Fruit fly (Drosophila melanogaster): ENCODE data around the gene TfIIA-S-2.

The TfIIA-S-2 gene

DNA sequence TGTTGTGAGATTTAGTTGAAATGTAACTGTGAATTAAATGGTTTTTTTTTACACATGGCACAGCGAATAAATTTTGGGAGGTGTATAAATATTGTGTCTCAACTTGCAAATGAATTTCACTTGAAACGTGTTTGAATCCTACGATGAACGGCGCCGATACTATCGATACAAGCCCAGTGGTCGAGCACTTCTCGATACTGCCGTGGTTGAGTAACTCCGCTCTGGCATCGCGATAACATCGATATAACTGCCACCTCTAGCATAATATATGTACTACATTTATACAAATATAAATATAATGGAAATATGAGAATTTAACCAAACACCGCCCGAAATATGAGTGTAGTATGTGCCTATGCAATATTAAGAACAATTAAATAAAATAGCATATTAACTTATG, 21.6 kb upstream of the TfIIA-S-2 start (continued):
- no peak for TF ChIP-seq fd96Cb (tag; optimal IDR thresholded peaks at IDR 0.05)
- TF ChIP-seq grn (GFP tag; optimal IDR thresholded peaks at IDR 0.05), result peak; percentile 76
- TF ChIP-seq br (optimal IDR thresholded peaks at IDR 0.05), result no peak
- no peak for TF ChIP-seq CG2712 (tag; optimal IDR thresholded peaks at IDR 0.05)
- peak; percentile 62 for TF ChIP-seq vvl (GFP tag; IDR thresholded peaks at IDR 0.05)
- TF ChIP-seq CG18619 (GFP tag; optimal IDR thresholded peaks at IDR 0.05), result no peak
- TF ChIP-seq CG7963 (GFP tag; IDR thresholded peaks at IDR 0.05; ENCODE audit: partially characterized antibody), result peak; percentile 99
- peak; percentile 16 for TF ChIP-seq CG11504 (tag; optimal IDR thresholded peaks at IDR 0.05)
- no peak for TF ChIP-seq CG1233 (GFP tag; optimal IDR thresholded peaks at IDR 0.05)
- TF ChIP-seq CG14014 (GFP tag; IDR thresholded peaks at IDR 0.05), result 0 out of 2 replicates have a peak, but pooled peaks have one; percentile 12
- peak; percentile 9 for TF ChIP-seq grau (tag; optimal IDR thresholded peaks at IDR 0.05)
- TF ChIP-seq Taf1 (GFP tag; IDR thresholded peaks at IDR 0.05), result peak; percentile 21; the same call in 1 of the 2 replicates
- TF ChIP-seq CG10267 (tag; optimal IDR thresholded peaks at IDR 0.05), result peak; percentile 29
- no peak for TF ChIP-seq tap (tag; optimal IDR thresholded peaks at IDR 0.05)
- peak; percentile 44 for TF ChIP-seq CG17186 (GFP tag; optimal IDR thresholded peaks at IDR 0.05)
- peak; percentile 96 for TF ChIP-seq Sry-δ (GFP tag; optimal IDR thresholded peaks at IDR 0.05)
- no peak for TF ChIP-seq CG11695 (GFP tag; IDR thresholded peaks at IDR 0.05)
- TF ChIP-seq Med (GFP tag), result peak; percentile 90
- TF ChIP-seq Blimp-1 (GFP tag; optimal IDR thresholded peaks at IDR 0.05), result no peak
- TF ChIP-seq jumu (GFP tag; optimal IDR thresholded peaks at IDR 0.05), result peak; percentile 7
- no peak for TF ChIP-seq fru (optimal IDR thresholded peaks at IDR 0.05)
- peak; percentile 92 for TF ChIP-seq Doc3 (GFP tag; IDR thresholded peaks at IDR 0.05; ENCODE audit: partially characterized antibody)
- no peak for TF ChIP-seq CG7745 (tag; optimal IDR thresholded peaks at IDR 0.05)
- no peak for TF ChIP-seq Hr3 (GFP tag; optimal IDR thresholded peaks at IDR 0.05)
- no peak for TF ChIP-seq odd (GFP tag; optimal IDR thresholded peaks at IDR 0.05)
- TF ChIP-seq E2f2 (GFP tag; IDR thresholded peaks at IDR 0.05), result peak; percentile 94
- TF ChIP-seq CG16815 (GFP tag; optimal IDR thresholded peaks at IDR 0.05), result no peak
- TF ChIP-seq gro (GFP tag; optimal IDR thresholded peaks at IDR 0.05), result no peak
- TF ChIP-seq fd3F (GFP tag; optimal IDR thresholded peaks at IDR 0.05), result no peak
- peak; percentile 34; the same call in 1 of the 3 replicates for TF ChIP-seq H15 (GFP tag; IDR thresholded peaks at IDR 0.05)
- 0 out of 2 replicates have a peak, but pooled peaks have one; percentile 31 for TF ChIP-seq CG32772 (GFP tag; IDR thresholded peaks at IDR 0.05)
- peak; percentile 76 for TF ChIP-seq CG2116 (GFP tag; optimal IDR thresholded peaks at IDR 0.05)
- TF ChIP-seq CG12659 (GFP tag; optimal IDR thresholded peaks at IDR 0.05), result peak; percentile 30
- no peak for TF ChIP-seq croc (GFP tag; conservative IDR thresholded peaks at IDR 0.05)
- TF ChIP-seq CG9797 (GFP tag; optimal IDR thresholded peaks at IDR 0.05), result peak; percentile 28
- no peak for TF ChIP-seq CG10366 (GFP tag; IDR thresholded peaks at IDR 0.05)
- TF ChIP-seq lbe (GFP tag; optimal IDR thresholded peaks at IDR 0.05), result peak; percentile 13
- no peak for TF ChIP-seq pita (GFP tag; optimal IDR thresholded peaks at IDR 0.05)
- no peak for TF ChIP-seq CG8290 (GFP tag; optimal IDR thresholded peaks at IDR 0.05)
- peak in 1 of 2 experiments; percentile 65 for TF ChIP-seq CG8290 (tag; optimal IDR thresholded peaks at IDR 0.05)
- peak; percentile 44; the same call in 1 of the 2 replicates for TF ChIP-seq sob (GFP tag; IDR thresholded peaks at IDR 0.05)
- TF ChIP-seq gce (GFP tag; IDR thresholded peaks at IDR 0.05), result no peak
- TF ChIP-seq CG7839 (tag; optimal IDR thresholded peaks at IDR 0.05), result no peak
- TF ChIP-seq tgo (GFP tag; IDR thresholded peaks at IDR 0.05), result peak; percentile 19; the same call in 1 of the 3 replicates
- peak; percentile 37; the same call in 1 of the 2 replicates for TF ChIP-seq CG11085 (GFP tag; IDR thresholded peaks at IDR 0.05)
- no peak for TF ChIP-seq C15 (GFP tag; IDR thresholded peaks at IDR 0.05)
- TF ChIP-seq Neu2 (GFP tag; optimal IDR thresholded peaks at IDR 0.05; ENCODE audit: borderline replicate concordance), result no peak
- peak; percentile 16 for TF ChIP-seq Myb (GFP tag; optimal IDR thresholded peaks at IDR 0.05)
- no peak for TF ChIP-seq hth (optimal IDR thresholded peaks at IDR 0.05)
- TF ChIP-seq CG3995 (GFP tag; optimal IDR thresholded peaks at IDR 0.05), result peak; percentile 48
- TF ChIP-seq ERR (GFP tag; optimal IDR thresholded peaks at IDR 0.05), result no peak
- TF ChIP-seq CG15073 (GFP tag; optimal IDR thresholded peaks at IDR 0.05), result no peak
- TF ChIP-seq Rfx (GFP tag; IDR thresholded peaks at IDR 0.05), result peak; percentile 75

All from whole organism, embryonic.